Fruit fly (Drosophila melanogaster) whole organism, pupa: ENCODE data around the gene Cpr65Ax1.

Source experiments
- CG12605 ChIP-seq: fragments of 200-800 bp; sonication (Bioruptor generic); IDR thresholded peaks from 2 replicates; pipeline ENCODE4 v1.3.6; 2022; ENCODE audit warnings: missing biosample characterization, missing genetic modification characterization
- CG13204 ChIP-seq: fragments of 200-800 bp; sonication (Bioruptor generic); optimal IDR thresholded peaks from 2 replicates; lab custom pipeline; 2018; ENCODE audit warnings: missing biosample characterization, mild to moderate bottlenecking, missing genetic modification characterization, moderate library complexity
- CG15710 ChIP-seq: fragments of 200-800 bp; sonication (Bioruptor generic); optimal IDR thresholded peaks from 2 replicates; lab custom pipeline; 2018; ENCODE audit warnings: missing biosample characterization, mild to moderate bottlenecking, missing genetic modification characterization, moderate library complexity
- CG17806 ChIP-seq: fragments of 200-800 bp; sonication (Bioruptor generic); optimal IDR thresholded peaks from 2 replicates; lab custom pipeline; 2018; ENCODE audit warnings: missing biosample characterization, mild to moderate bottlenecking, missing genetic modification characterization, moderate library complexity
- CG32121 ChIP-seq: fragments of 200-800 bp; sonication (Bioruptor generic); IDR thresholded peaks from 2 replicates; pipeline ENCODE4 v1.3.6; 2022; ENCODE audit warnings: missing biosample characterization, missing genetic modification characterization
- CG34367 ChIP-seq: fragments of 200-800 bp; sonication (Bioruptor generic); optimal IDR thresholded peaks from 2 replicates; lab custom pipeline; 2018; ENCODE audit warnings: missing biosample characterization, mild to moderate bottlenecking, missing genetic modification characterization
- CG8159 ChIP-seq: fragments of 200-800 bp; sonication (Bioruptor generic); optimal IDR thresholded peaks from 3 replicates; lab custom pipeline; 2018; ENCODE audit warnings: missing biosample characterization, mild to moderate bottlenecking, missing genetic modification characterization, moderate library complexity
- CG8301 ChIP-seq: fragments of 200-800 bp; sonication (Bioruptor generic); optimal IDR thresholded peaks from 2 replicates; lab custom pipeline; 2018; ENCODE audit warnings: missing biosample characterization, mild to moderate bottlenecking, missing genetic modification characterization
- CG9948 ChIP-seq: fragments of 200-800 bp; sonication (Bioruptor generic); optimal IDR thresholded peaks from 2 replicates; lab custom pipeline; 2018; ENCODE audit warnings: missing biosample characterization, mild to moderate bottlenecking, missing genetic modification characterization, moderate library complexity
- D1 ChIP-seq: fragments of 200-800 bp; sonication (Bioruptor generic); optimal IDR thresholded peaks from 2 replicates; lab custom pipeline; 2018; ENCODE audit warnings: missing biosample characterization, mild to moderate bottlenecking, missing genetic modification characterization, moderate library complexity
- EcR ChIP-seq: fragments of 200-800 bp; sonication (Bioruptor generic); optimal IDR thresholded peaks from 3 replicates; lab custom pipeline; 2019; ENCODE audit warnings: missing biosample characterization, missing genetic modification characterization, mild to moderate bottlenecking, moderate library complexity, missing genetic modification reagents
- Ets98B ChIP-seq: fragments of 200-800 bp; sonication (Bioruptor generic); IDR thresholded peaks from 2 replicates; pipeline ENCODE4 v1.3.6; 2022; ENCODE audit warnings: missing biosample characterization, missing genetic modification characterization
- Pif1A ChIP-seq: fragments of 200-800 bp; sonication (Bioruptor generic); optimal IDR thresholded peaks from 3 replicates; lab custom pipeline; 2016; ENCODE audit warnings: missing biosample characterization, missing genetic modification characterization
- Pif1B ChIP-seq: fragments of 200-800 bp; sonication (Bioruptor generic); optimal IDR thresholded peaks from 3 replicates; lab custom pipeline; 2016; ENCODE audit warnings: missing biosample characterization, missing genetic modification characterization
- Snoo ChIP-seq: fragments of 200-800 bp; sonication (Bioruptor generic); optimal IDR thresholded peaks from 3 replicates; lab custom pipeline; 2017; ENCODE audit warnings: missing biosample characterization, mild to moderate bottlenecking, missing genetic modification characterization, inconsistent platforms
- fd96Ca ChIP-seq: fragments of 200-800 bp; sonication (Bioruptor generic); IDR thresholded peaks from 3 replicates; pipeline ENCODE4 v1.3.6; 2022; ENCODE audit warnings: missing biosample characterization, missing genetic modification characterization
- gl ChIP-seq: fragments of 200-800 bp; sonication (Bioruptor generic); optimal IDR thresholded peaks from 2 replicates; lab custom pipeline; 2018; ENCODE audit warnings: missing biosample characterization, mild to moderate bottlenecking, missing genetic modification characterization
- rn ChIP-seq: fragments of 200-800 bp; sonication (Bioruptor generic); IDR thresholded peaks from 2 replicates; pipeline ENCODE4 v1.3.6; 2022; ENCODE audit warnings: missing biosample characterization, missing genetic modification characterization

Gene Cpr65Ax1

DNA sequence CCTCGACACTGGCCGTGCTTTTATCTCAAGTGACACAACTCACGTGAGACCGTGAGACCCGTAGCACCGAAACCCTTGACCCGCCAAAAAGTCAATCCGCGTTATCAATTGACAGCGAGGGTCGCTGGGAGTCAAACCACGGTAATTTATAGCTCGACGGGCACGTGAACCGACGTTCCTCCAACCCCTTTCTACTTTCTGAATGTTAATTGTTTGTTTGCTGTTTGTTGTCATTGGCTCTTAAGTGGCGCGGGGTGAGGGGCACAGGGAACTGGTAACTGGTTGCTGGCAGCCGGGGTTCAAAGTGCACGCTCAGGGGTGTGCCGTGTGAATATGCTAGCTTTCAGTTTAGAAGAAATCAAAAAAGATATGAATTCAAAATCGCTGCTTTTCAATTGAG is 41.1 kb downstream of the Cpr65Ax1 start:
- TF ChIP-seq CG32121 (GFP tag; lab: Robert Waterston, UW): no peak
- TF ChIP-seq Snoo (tag; lab: Kevin White, UChicago): no peak
- no peak for TF ChIP-seq CG8301
- TF ChIP-seq fd96Ca: no peak
- TF ChIP-seq D1 (tag; lab: Kevin White, UChicago): no peak
- no peak for TF ChIP-seq CG34367 (tag; lab: Kevin White, UChicago)
- no peak for TF ChIP-seq Pif1A (GFP tag; lab: Kevin White, UChicago)
- no peak for TF ChIP-seq Ets98B (GFP tag; lab: Robert Waterston, UW)
- no peak for TF ChIP-seq EcR (GFP tag; lab: Kevin White, UChicago)
- TF ChIP-seq Pif1B (GFP tag; lab: Kevin White, UChicago): no peak

DNA sequence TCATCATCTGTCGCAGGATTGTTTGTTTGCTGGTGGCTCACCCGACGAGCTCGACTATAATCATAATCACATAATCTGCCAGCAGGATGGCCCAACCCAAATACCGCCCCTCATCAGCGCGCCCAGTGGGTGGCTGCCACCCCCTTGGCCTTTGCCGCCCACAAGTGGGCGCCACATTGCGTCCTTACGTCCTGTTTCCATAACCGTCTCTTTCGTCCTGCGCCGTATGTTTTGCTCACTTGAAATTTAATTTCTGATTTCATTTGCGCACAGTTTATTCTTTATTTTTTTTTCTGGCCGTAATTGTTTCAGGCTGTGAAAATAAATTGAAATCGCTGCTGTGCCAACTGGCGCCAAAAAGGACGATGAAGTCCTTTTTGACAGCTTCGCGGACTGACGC is 42.4 kb downstream of the Cpr65Ax1 start:
- TF ChIP-seq Snoo (tag; lab: Kevin White, UChicago) (no peak), Pif1A (GFP tag; lab: Kevin White, UChicago) (no peak), CG13204 (GFP tag; lab: Kevin White, UChicago) (no peak), CG9948 (tag; lab: Kevin White, UChicago) (no peak), CG12605 (GFP tag; lab: Robert Waterston, UW) (no peak), fd96Ca (no peak), CG8159 (no peak), EcR (GFP tag; lab: Kevin White, UChicago) (no peak), gl (no peak), CG8301 (no peak), CG34367 (tag; lab: Kevin White, UChicago) (no peak), rn (no peak)
- TF ChIP-seq, all 21 proteins: peak for 0

DNA sequence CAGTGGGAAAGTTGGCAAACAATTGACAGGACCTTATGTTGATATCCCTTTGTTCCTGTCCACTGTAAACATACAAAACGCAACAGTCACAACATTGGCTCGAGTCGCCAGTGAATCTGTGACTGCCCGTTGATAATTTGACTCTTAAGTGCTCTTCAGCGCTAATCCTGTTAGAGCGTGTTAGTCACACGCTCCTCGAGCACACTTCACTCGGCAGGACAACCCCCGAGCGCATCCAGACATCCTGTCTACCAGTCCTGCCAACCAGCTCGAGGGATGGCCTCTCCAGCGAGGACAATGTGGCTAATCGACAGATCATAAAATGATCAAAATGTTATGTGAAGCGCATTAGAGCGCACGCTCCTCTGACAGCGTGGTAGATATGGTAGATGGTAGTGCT is 43.2 kb downstream of the Cpr65Ax1 start:
- TF ChIP-seq fd96Ca: no peak

DNA sequence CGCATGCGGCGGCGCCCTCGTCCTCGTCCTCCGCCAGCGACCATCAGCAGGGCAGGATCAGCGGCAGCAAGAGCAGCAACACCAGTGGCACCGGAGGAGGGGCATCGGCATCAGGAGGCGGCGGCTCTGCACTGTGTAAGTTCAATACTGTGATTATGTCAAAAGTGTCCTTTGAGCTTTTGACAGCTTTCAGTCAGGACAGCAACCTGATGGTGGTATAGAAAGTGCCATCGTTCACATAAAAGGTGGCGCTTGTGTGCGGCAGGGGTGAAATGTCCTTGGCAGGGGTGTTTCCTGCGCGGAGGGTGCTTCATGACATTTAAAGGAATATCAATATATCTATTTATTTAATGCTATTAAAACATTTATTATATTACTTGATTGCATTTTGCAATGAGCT is 44.1 kb downstream of the Cpr65Ax1 start:
- no peak for TF ChIP-seq CG17806 (tag; lab: Kevin White, UChicago)
- TF ChIP-seq CG8159: no peak
- no peak for TF ChIP-seq Pif1A (GFP tag; lab: Kevin White, UChicago)
- no peak for TF ChIP-seq CG15710
- TF ChIP-seq fd96Ca: no peak
- TF ChIP-seq, all 21 proteins: peak for 0
